Worm (Caenorhabditis elegans) whole organism, young adult: Measurements from ENCODE around the gene EEED8.15.

Experiments used
- B0019.2 ChIP-seq: fragments of 200-800 bp; sonication (Bioruptor generic); conservative IDR thresholded peaks from 2 replicates; pipeline ENCODE4 v1.3.6; 2022; ENCODE audit warnings: missing genetic modification reagents, missing genetic modification characterization, missing compliant biosample characterization
- D2030.7 ChIP-seq: fragments of 200-800 bp; sonication (Bioruptor generic); IDR thresholded peaks from 2 replicates; pipeline ENCODE4 v1.3.6; 2022; ENCODE audit warnings: missing genetic modification reagents, missing genetic modification characterization, missing compliant biosample characterization
- F10E7.11 ChIP-seq: sonication (generic microtip); optimal IDR thresholded peaks from 2 replicates; lab custom pipeline; 2017; ENCODE audit warnings: mild to moderate bottlenecking, missing genetic modification characterization, moderate library complexity, missing compliant biosample characterization
- F23B12.7 ChIP-seq: sonication (generic microtip); optimal IDR thresholded peaks from 2 replicates; lab custom pipeline; 2017; ENCODE audit warnings: missing genetic modification characterization, mild to moderate bottlenecking, missing compliant biosample characterization, antibody characterized with exemption, moderate library complexity; ENCODE audit not compliant: insufficient read depth
- F33H1.4 ChIP-seq: fragments of 200-800 bp; sonication (Bioruptor generic); IDR thresholded peaks from 2 replicates; pipeline ENCODE4 v1.3.6; 2022; ENCODE audit warnings: missing genetic modification reagents, missing genetic modification characterization, missing compliant biosample characterization
- F37B4.10 ChIP-seq: fragments of 200-800 bp; sonication (Bioruptor generic); IDR thresholded peaks from 2 replicates; pipeline ENCODE4 v1.3.6; 2022; ENCODE audit warnings: missing genetic modification characterization, missing compliant biosample characterization
- F49E8.2 ChIP-seq: sonication (generic microtip); optimal IDR thresholded peaks from 3 replicates; lab custom pipeline; 2017; ENCODE audit warnings: missing genetic modification characterization, mild to moderate bottlenecking, missing compliant biosample characterization, antibody characterized with exemption, moderate library complexity; ENCODE audit not compliant: insufficient read depth
- F57A8.1 ChIP-seq: fragments of 200-800 bp; sonication (Bioruptor generic); optimal IDR thresholded peaks from 2 replicates; lab custom pipeline; 2018; ENCODE audit warnings: mild to moderate bottlenecking, missing genetic modification characterization, moderate library complexity, missing compliant biosample characterization
- Y56A3A.18 ChIP-seq: fragments of 200-800 bp; sonication (Bioruptor generic); IDR thresholded peaks from 2 replicates; pipeline ENCODE4 v1.3.6; 2022; ENCODE audit warnings: missing genetic modification reagents, missing genetic modification characterization, missing compliant biosample characterization
- Y95B8A.8 ChIP-seq: fragments of 200-800 bp; sonication (Bioruptor generic); IDR thresholded peaks from 2 replicates; pipeline ENCODE4 v1.3.6; 2022; ENCODE audit warnings: missing genetic modification reagents, missing genetic modification characterization, missing compliant biosample characterization
- aptf-3 ChIP-seq: fragments of 200-800 bp; sonication (Bioruptor generic); IDR thresholded peaks from 2 replicates; pipeline ENCODE4 v1.3.6; 2022; ENCODE audit warnings: missing genetic modification characterization, missing compliant biosample characterization
- atf-7 ChIP-seq: sonication (generic microtip); optimal IDR thresholded peaks from 2 replicates; lab custom pipeline; 2017; ENCODE audit warnings: mild to moderate bottlenecking, missing genetic modification characterization, missing compliant biosample characterization
- attf-6 ChIP-seq: fragments of 200-800 bp; sonication (Bioruptor generic); IDR thresholded peaks from 2 replicates; pipeline ENCODE4 v1.3.6; 2022; ENCODE audit warnings: missing genetic modification reagents, missing genetic modification characterization, missing compliant biosample characterization
- cebp-1 ChIP-seq, 2 experiments: fragments of 200-800 bp in 1 of 2; sonication (Bioruptor generic) in 1 of 2; sonication (generic microtip) in 1 of 2; IDR thresholded peaks in 1 of 2; optimal IDR thresholded peaks in 1 of 2; 2 replicates each; pipeline versions ENCODE4 v1.3.6 to Lab custom; 2017 to 2022; ENCODE audit warnings: missing compliant biosample characterization in 2 of 2, missing genetic modification characterization in 2 of 2, mild to moderate bottlenecking in 1 of 2, missing genetic modification reagents in 1 of 2, moderate library complexity in 1 of 2
- ceh-100 ChIP-seq: fragments of 200-800 bp; sonication (Bioruptor generic); IDR thresholded peaks from 2 replicates; pipeline ENCODE4 v1.3.6; 2022; ENCODE audit warnings: missing genetic modification reagents, missing genetic modification characterization, missing compliant biosample characterization
- ceh-27 ChIP-seq: fragments of 200-800 bp; sonication (Bioruptor generic); optimal IDR thresholded peaks from 2 replicates; lab custom pipeline; 2018; ENCODE audit warnings: mild to moderate bottlenecking, missing genetic modification characterization, moderate library complexity, missing compliant biosample characterization
- ceh-40 ChIP-seq: fragments of 200-800 bp; sonication (Bioruptor generic); IDR thresholded peaks from 2 replicates; pipeline ENCODE4 v1.3.6; 2022; ENCODE audit warnings: missing genetic modification characterization, missing compliant biosample characterization
- chd-7 ChIP-seq: sonication (generic microtip); optimal IDR thresholded peaks from 2 replicates; lab custom pipeline; 2016; ENCODE audit warnings: mild to moderate bottlenecking, missing genetic modification characterization, moderate library complexity, missing compliant biosample characterization
- dox-1 ChIP-seq: fragments of 200-800 bp; sonication (Bioruptor generic); IDR thresholded peaks from 2 replicates; pipeline ENCODE4 v1.3.6; 2022; ENCODE audit warnings: missing genetic modification reagents, missing genetic modification characterization, missing compliant biosample characterization
- dpff-1 ChIP-seq: sonication (generic microtip); optimal IDR thresholded peaks from 2 replicates; lab custom pipeline; 2017; ENCODE audit warnings: mild to moderate bottlenecking, missing genetic modification characterization, missing compliant biosample characterization
- dpl-1 ChIP-seq: fragments of 150-350 bp; optimal IDR thresholded peaks from 2 replicates; lab custom pipeline; 2014; ENCODE audit warnings: missing biosample characterization, missing genetic modification reagents, missing genetic modification characterization
- efl-1 ChIP-seq: fragments of 150-350 bp; optimal IDR thresholded peaks from 2 replicates; lab custom pipeline; 2014; ENCODE audit warnings: missing biosample characterization, missing genetic modification reagents, missing genetic modification characterization
- egl-18 ChIP-seq: fragments of 200-800 bp; sonication (Bioruptor generic); IDR thresholded peaks from 2 replicates; pipeline ENCODE4 v1.3.6; 2022; ENCODE audit warnings: missing genetic modification reagents, missing genetic modification characterization, missing compliant biosample characterization
- him-1 ChIP-seq: sonication (generic microtip); optimal IDR thresholded peaks from 2 replicates; lab custom pipeline; 2016; ENCODE audit warnings: missing genotype, missing genetic modification reagents, missing genetic modification characterization, missing compliant biosample characterization
- hmg-20 ChIP-seq: fragments of 200-800 bp; sonication (Bioruptor generic); IDR thresholded peaks from 2 replicates; pipeline ENCODE4 v1.3.6; 2022; ENCODE audit warnings: missing genetic modification reagents, missing genetic modification characterization, missing compliant biosample characterization
- hsf-1 ChIP-seq: fragments of 200-800 bp; sonication (Bioruptor generic); IDR thresholded peaks from 2 replicates; pipeline ENCODE4 v1.3.6; 2022; ENCODE audit warnings: missing genetic modification reagents, missing genetic modification characterization, missing compliant biosample characterization
- lin-40 ChIP-seq: sonication (generic microtip); optimal IDR thresholded peaks from 2 replicates; lab custom pipeline; 2016; ENCODE audit warnings: missing genetic modification characterization, mild to moderate bottlenecking, missing compliant biosample characterization, missing genotype, missing genetic modification reagents
- madf-6 ChIP-seq: fragments of 200-800 bp; sonication (Bioruptor generic); IDR thresholded peaks from 2 replicates; pipeline ENCODE4 v1.3.6; 2022; ENCODE audit warnings: missing genetic modification reagents, missing genetic modification characterization, missing compliant biosample characterization
- mcd-1 ChIP-seq: fragments of 200-800 bp; sonication (Bioruptor generic); IDR thresholded peaks from 2 replicates; pipeline ENCODE4 v1.3.6; 2022; ENCODE audit warnings: missing genetic modification reagents, missing genetic modification characterization, missing compliant biosample characterization
- nfya-2 ChIP-seq: fragments of 200-800 bp; sonication (Bioruptor generic); IDR thresholded peaks from 2 replicates; pipeline ENCODE4 v1.3.6; 2022; ENCODE audit warnings: missing genetic modification reagents, missing genetic modification characterization, missing compliant biosample characterization
- nhr-179 ChIP-seq: sonication (generic microtip); optimal IDR thresholded peaks from 2 replicates; lab custom pipeline; 2016; ENCODE audit warnings: mild to moderate bottlenecking, missing genetic modification characterization, missing compliant biosample characterization
- pbrm-1 ChIP-seq: fragments of 200-800 bp; sonication (Bioruptor generic); IDR thresholded peaks from 2 replicates; pipeline ENCODE4 v1.3.6; 2022; ENCODE audit warnings: missing genetic modification reagents, missing genetic modification characterization, missing compliant biosample characterization
- rpc-1 ChIP-seq, 2 experiments: fragments of 150-350 bp in 1 of 2; sonication (generic microtip) in 1 of 2; optimal IDR thresholded peaks; 2 replicates each; lab custom pipeline; 2014 to 2018; ENCODE audit warnings: missing biosample characterization in 1 of 2, missing genetic modification characterization in 1 of 2, missing genetic modification reagents in 1 of 2, missing genotype in 1 of 2
- snpc-1.3 ChIP-seq: sonication (generic microtip); optimal IDR thresholded peaks from 2 replicates; lab custom pipeline; 2017; ENCODE audit warnings: missing genetic modification characterization, mild to moderate bottlenecking, missing compliant biosample characterization, antibody characterized with exemption, moderate library complexity, missing genotype, missing genetic modification reagents; ENCODE audit not compliant: insufficient read depth
- snpc-4 ChIP-seq, 5 experiments: fragments of 150-350 bp in 1 of 5; sonication (generic microtip) in 4 of 5; optimal IDR thresholded peaks; 2 replicates each; lab custom pipeline; 2014 to 2018; ENCODE audit warnings: missing genetic modification characterization in 5 of 5, missing biosample characterization in 3 of 5, antibody characterized with exemption in 2 of 5, mild to moderate bottlenecking in 2 of 5, missing compliant biosample characterization in 2 of 5, missing genotype in 2 of 5, moderate library complexity in 2 of 5, missing genetic modification reagents in 1 of 5
- tbp1 ChIP-seq: fragments of 200-800 bp; sonication (Bioruptor generic); optimal IDR thresholded peaks from 2 replicates; lab custom pipeline; 2018; ENCODE audit warnings: mild to moderate bottlenecking, missing genetic modification characterization, missing compliant biosample characterization
- tlf-1 ChIP-seq: fragments of 200-800 bp; sonication (Bioruptor generic); optimal IDR thresholded peaks from 2 replicates; lab custom pipeline; 2018; ENCODE audit warnings: mild to moderate bottlenecking, missing genetic modification characterization, missing compliant biosample characterization
- xnd-1 ChIP-seq: sonication (generic microtip); optimal IDR thresholded peaks from 2 replicates; lab custom pipeline; 2016; ENCODE audit warnings: missing genotype, missing genetic modification reagents, missing genetic modification characterization, missing compliant biosample characterization
- zim-3 ChIP-seq: sonication (generic microtip); optimal IDR thresholded peaks from 2 replicates; lab custom pipeline; 2017; ENCODE audit warnings: mild to moderate bottlenecking, missing genetic modification characterization, moderate library complexity, missing compliant biosample characterization

The EEED8.15 gene

ce11 chrII:5420947-5421614, 2.1 kb downstream of the EEED8.15 start, which contains the start of gene tofu-6 (continued):
- TF ChIP-seq attf-6 (GFP tag; lab: Robert Waterston, UW) (no peak), F33H1.4 (GFP tag; lab: Robert Waterston, UW) (peak; percentile 78), rpc-1 (optimal IDR thresholded peaks at IDR 0.05; lab: Kevin White, UChicago) (no peak), rpc-1 (tag; optimal IDR thresholded peaks at IDR 0.05; lab: Kevin White, UChicago) (no peak), zim-3 (tag; lab: Kevin White, UChicago) (no peak), D2030.7 (GFP tag; lab: Robert Waterston, UW) (peak; percentile 87), nhr-179 (tag; lab: Kevin White, UChicago) (no peak), dpff-1 (tag; lab: Kevin White, UChicago) (no peak), hmg-20 (GFP tag; lab: Robert Waterston, UW) (no peak), snpc-4 (GFP tag; optimal IDR thresholded peaks at IDR 0.05; lab: Kevin White, UChicago) (no peak), snpc-4 (tag; optimal IDR thresholded peaks at IDR 0.05; lab: Kevin White, UChicago) (peak in 1 of 4 experiments; percentile 5), ceh-27 (no peak), dpl-1 (GFP tag; lab: Kevin White, UChicago) (peak; percentile 83), tlf-1 (peak; percentile 39), ceh-40 (no peak), efl-1 (peak; percentile 95), F37B4.10 (GFP tag; lab: Robert Waterston, UW) (no peak), him-1 (tag; lab: Kevin White, UChicago) (peak; percentile 69), mcd-1 (GFP tag; lab: Robert Waterston, UW) (peak; percentile 87), snpc-1.3 (tag; lab: Kevin White, UChicago) (peak; percentile 36), Y95B8A.8 (GFP tag; lab: Robert Waterston, UW) (peak; percentile 50; the same call in 1 of the 2 replicates), Y56A3A.18 (no peak), F10E7.11 (tag; lab: Kevin White, UChicago) (no peak), lin-40 (tag; lab: Kevin White, UChicago) (no peak), F57A8.1 (no peak), hsf-1 (GFP tag; lab: Robert Waterston, UW) (0 out of 2 replicates have a peak, but pooled peaks have one; percentile 35), dox-1 (GFP tag; lab: Robert Waterston, UW) (peak; percentile 63), egl-18 (no peak), aptf-3 (GFP tag; lab: Robert Waterston, UW) (no peak), nfya-2 (GFP tag; lab: Robert Waterston, UW) (no peak), pbrm-1 (0 out of 2 replicates have a peak, but pooled peaks have one; percentile 12), cebp-1 (GFP tag; IDR thresholded peaks at IDR 0.05; lab: Robert Waterston, UW) (no peak), cebp-1 (tag; optimal IDR thresholded peaks at IDR 0.05; lab: Kevin White, UChicago) (no peak), xnd-1 (tag; lab: Kevin White, UChicago) (peak; percentile 94), F49E8.2 (peak; percentile 43), tbp1 (no peak), chd-7 (tag; lab: Kevin White, UChicago) (no peak), madf-6 (GFP tag; lab: Robert Waterston, UW) (peak; percentile 98), F23B12.7 (peak; percentile 61), B0019.2 (0 out of 2 replicates have a peak, but pooled peaks have one; percentile 59), ceh-100 (GFP tag; lab: Robert Waterston, UW) (peak; percentile 26; the same call in 1 of the 2 replicates), atf-7 (tag; lab: Kevin White, UChicago) (no peak)
